Fruit fly (Drosophila melanogaster) whole organism, adult: Measurements from ENCODE around the gene ro.

Experiments
- CG5204 ChIP-seq: fragments of 200-800 bp; sonication (Bioruptor generic); optimal IDR thresholded peaks from 2 replicates; lab custom pipeline; 2016; ENCODE audit warnings: missing biosample characterization, missing genetic modification characterization
- Clk ChIP-seq: fragments of 200-800 bp; sonication (Bioruptor generic); optimal IDR thresholded peaks from 2 replicates; lab custom pipeline; 2017; ENCODE audit warnings: missing biosample characterization, missing genetic modification characterization
- cnc ChIP-seq, 2 experiments: fragments of >200 bp; optimal IDR thresholded peaks; 2 replicates each; lab custom pipeline; 2017
- kay ChIP-seq: fragments of 200-800 bp; sonication (Bioruptor generic); peaks from one replicate; lab custom pipeline; 2016; ENCODE audit warnings: missing biosample characterization, missing genetic modification characterization, borderline replicate concordance
- ovo ChIP-seq: fragments of 200-800 bp; sonication (Bioruptor generic); optimal IDR thresholded peaks from 2 replicates; lab custom pipeline; 2016; ENCODE audit warnings: missing biosample characterization, missing genetic modification characterization
- pad ChIP-seq: fragments of 200-800 bp; sonication (Bioruptor generic); optimal IDR thresholded peaks from 3 replicates; lab custom pipeline; 2017; ENCODE audit warnings: missing biosample characterization, missing genetic modification characterization, mild to moderate bottlenecking, moderate library complexity, missing genetic modification reagents

DNA sequence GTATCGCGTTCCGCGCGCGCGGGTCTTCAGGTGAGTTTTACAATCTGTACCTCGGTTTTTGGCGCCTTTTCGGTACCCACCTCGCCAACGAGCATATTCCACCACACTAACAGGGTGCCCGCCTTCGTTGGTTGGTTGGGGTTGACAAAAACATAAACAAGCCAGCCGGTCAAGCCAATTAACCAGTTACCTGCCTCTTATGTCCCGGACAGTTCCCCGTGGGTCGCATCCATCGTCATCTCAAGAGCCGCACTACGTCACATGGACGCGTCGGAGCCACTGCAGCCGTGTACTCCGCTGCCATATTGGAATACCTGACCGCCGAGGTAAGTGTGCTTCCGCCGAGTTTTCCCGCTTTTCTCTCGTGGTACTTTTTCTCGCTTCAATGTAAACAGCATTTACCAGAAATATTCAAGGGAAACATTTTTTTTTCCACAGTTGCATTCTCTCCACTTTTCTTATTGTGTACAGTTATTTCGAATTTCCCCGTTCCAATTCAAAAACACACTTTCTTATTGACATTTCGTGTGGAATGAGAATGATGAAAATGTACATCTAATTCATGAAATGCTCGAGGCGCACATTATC, 13.4 kb downstream of the ro start:
- no peak for TF ChIP-seq kay (GFP tag; lab: Kevin White, UChicago)
- no peak for TF ChIP-seq CG5204
- TF ChIP-seq ovo (GFP tag; lab: Kevin White, UChicago) = no peak
- TF ChIP-seq Clk (GFP tag; lab: Kevin White, UChicago) = no peak
- TF ChIP-seq pad (GFP tag; lab: Kevin White, UChicago) = no peak
- no peak for TF ChIP-seq cnc (optimal IDR thresholded peaks at IDR 0.05; lab: Kevin White, UChicago)
